Worm (Caenorhabditis elegans) whole organism, young adult: ENCODE data around the gene fbxb-14.

Experiments used
- B0035.1 ChIP-seq: sonication (generic microtip); optimal IDR thresholded peaks from 2 replicates; lab custom pipeline; 2016; ENCODE audit warnings: missing genetic modification characterization, mild to moderate bottlenecking, missing compliant biosample characterization, missing genotype, missing genetic modification reagents
- B0261.1 ChIP-seq: sonication (generic microtip); optimal IDR thresholded peaks from 2 replicates; lab custom pipeline; 2016; ENCODE audit warnings: mild to moderate bottlenecking, missing genetic modification characterization, moderate library complexity, missing compliant biosample characterization
- F10E7.11 ChIP-seq: sonication (generic microtip); optimal IDR thresholded peaks from 2 replicates; lab custom pipeline; 2017; ENCODE audit warnings: mild to moderate bottlenecking, missing genetic modification characterization, moderate library complexity, missing compliant biosample characterization
- F37B4.10 ChIP-seq: fragments of 200-800 bp; sonication (Bioruptor generic); IDR thresholded peaks from 2 replicates; pipeline ENCODE4 v1.3.6; 2022; ENCODE audit warnings: missing genetic modification characterization, missing compliant biosample characterization
- F55B11.4 ChIP-seq: sonication (generic microtip); optimal IDR thresholded peaks from 2 replicates; lab custom pipeline; 2016; ENCODE audit warnings: missing compliant biosample characterization, missing genetic modification characterization, borderline replicate concordance; ENCODE audit not compliant: insufficient read depth
- K12H6.12 ChIP-seq: fragments of 200-800 bp; sonication (Bioruptor generic); optimal IDR thresholded peaks from 2 replicates; lab custom pipeline; 2018; ENCODE audit warnings: mild to moderate bottlenecking, missing genetic modification characterization, missing compliant biosample characterization
- T07F8.4 ChIP-seq: sonication (generic microtip); optimal IDR thresholded peaks from 2 replicates; lab custom pipeline; 2016; ENCODE audit warnings: mild to moderate bottlenecking, missing genetic modification characterization, moderate library complexity, missing compliant biosample characterization
- Y95B8A.8 ChIP-seq: fragments of 200-800 bp; sonication (Bioruptor generic); IDR thresholded peaks from 2 replicates; pipeline ENCODE4 v1.3.6; 2022; ENCODE audit warnings: missing genetic modification reagents, missing genetic modification characterization, missing compliant biosample characterization
- ama-1 ChIP-seq, 3 experiments: fragments of 150-350 bp in 1 of 3; sonication (generic microtip) in 2 of 3; optimal IDR thresholded peaks; 2 replicates each; lab custom pipeline; 2014 to 2018; ENCODE audit warnings: missing biosample characterization in 2 of 3, missing genetic modification characterization in 2 of 3, missing genetic modification reagents in 2 of 3
- aptf-3 ChIP-seq: fragments of 200-800 bp; sonication (Bioruptor generic); IDR thresholded peaks from 2 replicates; pipeline ENCODE4 v1.3.6; 2022; ENCODE audit warnings: missing genetic modification characterization, missing compliant biosample characterization
- attf-5 ChIP-seq: fragments of 200-800 bp; sonication (Bioruptor generic); optimal IDR thresholded peaks from 2 replicates; lab custom pipeline; 2018; ENCODE audit warnings: mild to moderate bottlenecking, missing genetic modification characterization, missing compliant biosample characterization
- attf-6 ChIP-seq: fragments of 200-800 bp; sonication (Bioruptor generic); IDR thresholded peaks from 2 replicates; pipeline ENCODE4 v1.3.6; 2022; ENCODE audit warnings: missing genetic modification reagents, missing genetic modification characterization, missing compliant biosample characterization
- cebp-1 ChIP-seq, 2 experiments: fragments of 200-800 bp in 1 of 2; sonication (Bioruptor generic) in 1 of 2; sonication (generic microtip) in 1 of 2; IDR thresholded peaks in 1 of 2; optimal IDR thresholded peaks in 1 of 2; 2 replicates each; pipeline versions ENCODE4 v1.3.6 to Lab custom; 2017 to 2022; ENCODE audit warnings: missing compliant biosample characterization in 2 of 2, missing genetic modification characterization in 2 of 2, mild to moderate bottlenecking in 1 of 2, missing genetic modification reagents in 1 of 2, moderate library complexity in 1 of 2
- ceh-58 ChIP-seq: fragments of 200-800 bp; sonication (Bioruptor generic); IDR thresholded peaks from 2 replicates; pipeline ENCODE4 v1.3.6; 2022; ENCODE audit warnings: missing genetic modification characterization, missing compliant biosample characterization
- chd-7 ChIP-seq: sonication (generic microtip); optimal IDR thresholded peaks from 2 replicates; lab custom pipeline; 2016; ENCODE audit warnings: mild to moderate bottlenecking, missing genetic modification characterization, moderate library complexity, missing compliant biosample characterization
- die-1 ChIP-seq: sonication (generic microtip); optimal IDR thresholded peaks from 2 replicates; lab custom pipeline; 2016; ENCODE audit warnings: missing genotype, mild to moderate bottlenecking, missing genetic modification characterization, missing compliant biosample characterization
- dox-1 ChIP-seq: fragments of 200-800 bp; sonication (Bioruptor generic); IDR thresholded peaks from 2 replicates; pipeline ENCODE4 v1.3.6; 2022; ENCODE audit warnings: missing genetic modification reagents, missing genetic modification characterization, missing compliant biosample characterization
- efl-1 ChIP-seq: fragments of 150-350 bp; optimal IDR thresholded peaks from 2 replicates; lab custom pipeline; 2014; ENCODE audit warnings: missing biosample characterization, missing genetic modification reagents, missing genetic modification characterization
- egrh-3 ChIP-seq: fragments of 200-800 bp; sonication (Bioruptor generic); IDR thresholded peaks from 2 replicates; pipeline ENCODE4 v1.3.6; 2022; ENCODE audit warnings: missing genetic modification reagents, missing genetic modification characterization, missing compliant biosample characterization
- ekl-4 ChIP-seq: fragments of 200-800 bp; sonication (Bioruptor generic); IDR thresholded peaks from 2 replicates; pipeline ENCODE4 v1.3.6; 2022; ENCODE audit warnings: missing genetic modification reagents, missing genetic modification characterization, missing compliant biosample characterization
- hlh-12 ChIP-seq: sonication (generic microtip); optimal IDR thresholded peaks from 2 replicates; lab custom pipeline; 2016; ENCODE audit warnings: missing genetic modification characterization, missing compliant biosample characterization
- hrde-1 ChIP-seq: sonication (generic microtip); optimal IDR thresholded peaks from 2 replicates; lab custom pipeline; 2016; ENCODE audit warnings: missing genetic modification characterization, mild to moderate bottlenecking, missing compliant biosample characterization, moderate library complexity, missing genotype, missing genetic modification reagents, borderline replicate concordance
- let-607 ChIP-seq, 2 experiments: fragments of 200-800 bp in 1 of 2; sonication (Bioruptor generic) in 1 of 2; sonication (generic microtip) in 1 of 2; optimal IDR thresholded peaks; 2 replicates each; lab custom pipeline; 2016 to 2018; ENCODE audit warnings: mild to moderate bottlenecking in 2 of 2, missing compliant biosample characterization in 2 of 2, missing genetic modification characterization in 2 of 2, moderate library complexity in 2 of 2, missing genotype in 1 of 2
- lin-40 ChIP-seq: sonication (generic microtip); optimal IDR thresholded peaks from 2 replicates; lab custom pipeline; 2016; ENCODE audit warnings: missing genetic modification characterization, mild to moderate bottlenecking, missing compliant biosample characterization, missing genotype, missing genetic modification reagents
- lsy-27 ChIP-seq: sonication (generic microtip); optimal IDR thresholded peaks from 2 replicates; lab custom pipeline; 2017; ENCODE audit warnings: missing genetic modification characterization, mild to moderate bottlenecking, missing compliant biosample characterization, antibody characterized with exemption, missing genotype, borderline replicate concordance; ENCODE audit not compliant: insufficient read depth
- mel-28 ChIP-seq: sonication (generic microtip); optimal IDR thresholded peaks from 2 replicates; lab custom pipeline; 2016; ENCODE audit warnings: borderline replicate concordance, mild to moderate bottlenecking, missing genetic modification characterization, missing compliant biosample characterization
- nfya-1 ChIP-seq: sonication (generic microtip); optimal IDR thresholded peaks from 2 replicates; lab custom pipeline; 2017; ENCODE audit warnings: antibody characterized with exemption, missing compliant biosample characterization, missing genetic modification characterization, borderline replicate concordance; ENCODE audit not compliant: insufficient read depth
- nhr-120 ChIP-seq: fragments of 200-800 bp; sonication (Bioruptor generic); IDR thresholded peaks from 2 replicates; pipeline ENCODE4 v1.3.6; 2022; ENCODE audit warnings: missing genetic modification characterization, missing compliant biosample characterization
- nhr-179 ChIP-seq: sonication (generic microtip); optimal IDR thresholded peaks from 2 replicates; lab custom pipeline; 2016; ENCODE audit warnings: mild to moderate bottlenecking, missing genetic modification characterization, missing compliant biosample characterization
- nhr-27 ChIP-seq: fragments of 200-800 bp; sonication (Bioruptor generic); optimal IDR thresholded peaks from 2 replicates; lab custom pipeline; 2018; ENCODE audit warnings: mild to moderate bottlenecking, missing genetic modification characterization, moderate library complexity, missing compliant biosample characterization
- nhr-90 ChIP-seq: sonication (generic microtip); optimal IDR thresholded peaks from 2 replicates; lab custom pipeline; 2016; ENCODE audit warnings: missing genotype, mild to moderate bottlenecking, missing genetic modification characterization, missing compliant biosample characterization
- rcor-1 ChIP-seq: fragments of 200-800 bp; sonication (Bioruptor generic); IDR thresholded peaks from 2 replicates; pipeline ENCODE4 v1.3.6; 2022; ENCODE audit warnings: missing genetic modification reagents, missing genetic modification characterization, missing compliant biosample characterization
- unc-62 ChIP-seq: fragments of 150-350 bp; optimal IDR thresholded peaks from 2 replicates; lab custom pipeline; 2014; ENCODE audit warnings: missing biosample characterization, missing genetic modification reagents, missing genetic modification characterization
- zfh-2 ChIP-seq: fragments of 200-800 bp; sonication (Bioruptor generic); conservative IDR thresholded peaks from 2 replicates; pipeline ENCODE4 v1.3.6; 2022; ENCODE audit warnings: missing genetic modification reagents, missing genetic modification characterization, missing compliant biosample characterization
- ztf-18 ChIP-seq: sonication (generic microtip); optimal IDR thresholded peaks from 2 replicates; lab custom pipeline; 2016; ENCODE audit warnings: missing genotype, mild to moderate bottlenecking, missing genetic modification characterization, missing compliant biosample characterization
- ztf-22 ChIP-seq: fragments of 200-800 bp; sonication (Bioruptor generic); optimal IDR thresholded peaks from 2 replicates; lab custom pipeline; 2018; ENCODE audit warnings: mild to moderate bottlenecking, missing genetic modification characterization, moderate library complexity, missing compliant biosample characterization

Gene fbxb-14

DNA sequence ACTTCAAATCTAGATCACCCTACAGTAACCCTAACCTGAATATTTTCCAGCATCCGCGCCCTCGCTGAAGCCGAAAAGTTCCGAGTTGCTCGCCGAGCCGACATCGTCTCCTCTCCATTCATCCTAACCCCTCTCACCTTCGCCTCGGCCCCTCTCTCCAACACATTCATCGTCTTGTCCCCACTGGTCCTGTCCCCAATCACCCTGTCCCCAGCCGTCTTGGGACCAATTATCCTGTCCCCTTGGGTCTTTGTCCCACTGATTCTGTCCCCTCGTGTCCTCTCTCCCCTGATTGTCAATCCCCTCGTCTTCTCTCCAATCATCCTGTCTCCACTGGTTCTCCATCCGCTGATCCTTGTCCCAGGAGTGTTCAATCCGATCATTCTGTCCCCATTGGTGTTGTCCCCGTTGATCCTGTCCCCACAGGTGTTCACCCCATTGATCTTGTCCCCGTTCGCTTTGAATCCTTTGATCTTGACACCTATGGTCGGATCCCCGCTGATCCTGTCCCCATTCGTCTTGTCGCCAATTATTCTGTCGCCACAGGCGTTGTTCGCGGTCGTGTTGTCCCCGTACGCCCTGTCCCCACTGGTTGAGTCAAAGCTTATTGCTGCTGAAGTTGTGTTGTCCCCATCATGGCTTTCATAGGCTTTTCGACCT is 31.2 kb downstream of the fbxb-14 start, which contains the start of gene lips-7:
lips-7 (plus strand) TSS at position 610 of the 660 bp plus-strand sequence.
- TF ChIP-seq let-607 (tag; optimal IDR thresholded peaks at IDR 0.05; lab: Kevin White, UChicago): no peak
- TF ChIP-seq nhr-120 (GFP tag; lab: Robert Waterston, UW): no peak
- no peak for TF ChIP-seq ztf-18 (tag; lab: Kevin White, UChicago)
- peak; percentile 73 for TF ChIP-seq zfh-2
- TF ChIP-seq dox-1 (GFP tag; lab: Robert Waterston, UW): no peak
- no peak for TF ChIP-seq nhr-179 (tag; lab: Kevin White, UChicago)
- TF ChIP-seq nhr-27: no peak
- no peak for TF ChIP-seq cebp-1 (GFP tag; IDR thresholded peaks at IDR 0.05; lab: Robert Waterston, UW)
- no peak for TF ChIP-seq cebp-1 (tag; optimal IDR thresholded peaks at IDR 0.05; lab: Kevin White, UChicago)
- peak; percentile 39 for TF ChIP-seq nfya-1 (tag; lab: Kevin White, UChicago)
- TF ChIP-seq K12H6.12 (tag; lab: Kevin White, UChicago): no peak
- no peak for TF ChIP-seq F37B4.10 (GFP tag; lab: Robert Waterston, UW)
- no peak for TF ChIP-seq hlh-12 (tag; lab: Kevin White, UChicago)
- TF ChIP-seq ceh-58 (GFP tag; lab: Robert Waterston, UW): no peak
- TF ChIP-seq chd-7: no peak
- no peak for TF ChIP-seq T07F8.4
- no peak for TF ChIP-seq Y95B8A.8 (GFP tag; lab: Robert Waterston, UW)
- TF ChIP-seq, all 124 proteins: peak for 2

DNA sequence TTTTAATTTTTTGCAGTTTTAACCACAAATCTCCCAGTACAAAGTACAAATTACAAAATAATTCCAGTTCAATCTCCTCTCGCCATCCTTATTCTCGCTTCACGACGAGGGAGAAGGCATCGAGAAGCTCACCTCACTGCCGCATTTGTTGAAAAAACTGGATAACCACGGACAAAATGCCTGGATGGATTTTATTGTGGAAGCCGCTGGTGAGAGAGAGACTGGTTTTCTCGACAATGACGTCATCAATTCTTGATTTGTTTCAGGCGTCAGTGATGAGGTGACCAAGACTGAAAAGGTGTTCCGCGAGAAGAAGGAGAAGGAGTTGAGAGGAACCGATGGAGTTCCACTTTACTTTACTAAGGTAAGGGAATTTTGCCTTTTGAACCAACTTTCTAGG is 33.0 kb downstream of the fbxb-14 start:
- TF ChIP-seq F55B11.4 (tag; lab: Kevin White, UChicago): no peak

DNA sequence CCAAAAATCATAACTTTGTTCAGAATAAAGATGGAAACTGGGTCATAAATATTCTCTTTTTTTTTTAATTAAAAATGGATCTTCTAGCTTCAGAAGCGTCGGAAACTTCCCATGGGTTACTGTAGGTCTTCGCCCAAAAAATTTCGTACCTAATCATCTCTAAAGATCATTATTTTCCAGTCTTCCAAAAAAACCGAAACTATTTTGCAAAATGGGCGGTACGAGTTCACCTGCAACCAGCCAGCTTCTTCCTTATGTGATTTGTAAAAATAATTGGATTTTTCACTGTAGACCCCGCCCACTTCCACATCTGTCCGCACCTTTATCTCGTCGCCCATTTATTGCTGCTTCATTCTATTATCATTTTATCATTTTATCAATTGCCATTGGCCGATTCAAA is 36.1 kb downstream of the fbxb-14 start, which contains the start of gene mlt-10:
mlt-10 (plus strand) TSS at position 301 of the 400 bp plus-strand sequence.
- TF ChIP-seq attf-6 (GFP tag; lab: Robert Waterston, UW) (no peak), mel-28 (no peak), ama-1 (optimal IDR thresholded peaks at IDR 0.05; lab: Kevin White, UChicago) (no peak), ama-1 (GFP tag; optimal IDR thresholded peaks at IDR 0.05; lab: Kevin White, UChicago) (no peak), lsy-27 (tag; lab: Kevin White, UChicago) (no peak), lin-40 (tag; lab: Kevin White, UChicago) (no peak), B0035.1 (tag; lab: Kevin White, UChicago) (no peak), egrh-3 (GFP tag; lab: Robert Waterston, UW) (no peak), unc-62 (GFP tag; lab: Kevin White, UChicago) (no peak)

DNA sequence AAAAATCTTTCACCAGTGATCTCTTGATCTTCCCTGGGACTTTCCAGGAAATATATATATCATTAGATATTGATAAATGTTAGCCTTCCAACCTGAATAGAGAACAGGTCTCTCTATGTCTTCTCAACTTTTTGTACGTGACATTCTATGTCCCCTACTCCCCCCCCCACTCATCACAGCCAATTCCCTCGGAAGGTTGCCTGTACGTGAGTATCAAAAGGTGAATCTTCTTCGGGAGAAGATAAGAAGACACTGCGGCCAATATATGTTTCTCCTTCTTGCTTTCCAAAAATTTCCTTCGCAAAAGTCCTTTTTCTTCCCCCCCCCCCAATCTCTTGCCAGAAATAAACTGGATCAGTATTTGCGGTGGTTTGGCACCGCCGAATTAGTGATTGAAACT is 40.1 kb downstream of the fbxb-14 start:
- TF ChIP-seq efl-1 (GFP tag; lab: Kevin White, UChicago) (no peak), die-1 (tag; lab: Kevin White, UChicago) (no peak), aptf-3 (GFP tag; lab: Robert Waterston, UW) (no peak), nhr-179 (tag; lab: Kevin White, UChicago) (no peak), ztf-22 (GFP tag; lab: Kevin White, UChicago) (no peak), nhr-90 (tag; lab: Kevin White, UChicago) (no peak), B0261.1 (no peak), attf-5 (GFP tag; lab: Kevin White, UChicago) (no peak), lin-40 (tag; lab: Kevin White, UChicago) (no peak), F10E7.11 (no peak), rcor-1 (no peak), ekl-4 (GFP tag; lab: Robert Waterston, UW) (no peak), hrde-1 (no peak)
